Worm (Caenorhabditis elegans): Measurements from ENCODE around the gene slc-17.2.

Gene slc-17.2

DNA sequence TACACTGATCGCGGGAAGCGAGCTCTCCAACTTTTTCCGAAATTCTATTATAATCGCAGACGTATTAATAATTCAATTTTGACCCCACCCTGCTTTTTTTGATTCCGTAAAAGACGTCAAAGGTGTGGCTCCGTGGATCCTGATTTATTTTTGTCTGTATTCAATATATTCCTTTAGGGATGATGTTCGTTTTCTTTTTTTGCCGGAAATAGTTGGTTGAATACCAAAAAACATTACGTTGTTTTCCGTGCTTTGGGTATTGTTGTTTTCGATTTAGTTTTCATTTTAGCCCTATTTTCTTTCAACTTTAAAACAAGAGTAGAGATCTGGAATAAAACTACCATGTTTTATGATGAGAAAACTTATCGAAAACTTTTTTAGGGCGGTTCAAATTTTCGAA is 13.2 kb downstream of the slc-17.2 start:
- TF ChIP-seq F39B2.1 (GFP tag; IDR thresholded peaks at IDR 0.05) (no peak), mcd-1 (GFP tag; IDR thresholded peaks at IDR 0.05) (no peak), dpff-1 (tag; optimal IDR thresholded peaks at IDR 0.05) (no peak), ztf-22 (GFP tag; optimal IDR thresholded peaks at IDR 0.05) (no peak), ekl-4 (GFP tag; IDR thresholded peaks at IDR 0.05) (no peak), repo-1 (tag; optimal IDR thresholded peaks at IDR 0.05) (no peak), him-1 (tag; optimal IDR thresholded peaks at IDR 0.05) (no peak), akir-1 (GFP tag; optimal IDR thresholded peaks at IDR 0.05) (no peak), Y79H2A.3 (GFP tag; conservative IDR thresholded peaks at IDR 0.05) (no peak), F23B12.7 (tag; optimal IDR thresholded peaks at IDR 0.05; ENCODE audit: insufficient read depth) (no peak), attf-3 (GFP tag; conservative IDR thresholded peaks at IDR 0.05) (no peak), lag-1 (GFP tag; IDR thresholded peaks at IDR 0.05) (no peak), F55B11.4 (tag; optimal IDR thresholded peaks at IDR 0.05; ENCODE audit: borderline replicate concordance, insufficient read depth) (no peak), hsf-1 (GFP tag; IDR thresholded peaks at IDR 0.05) (no peak), madf-10 (tag; optimal IDR thresholded peaks at IDR 0.05) (no peak), nfya-2 (GFP tag; IDR thresholded peaks at IDR 0.05) (no peak), ceh-40 (GFP tag; IDR thresholded peaks at IDR 0.05) (no peak), zim-3 (tag; optimal IDR thresholded peaks at IDR 0.05) (no peak), T26A5.8 (tag; optimal IDR thresholded peaks at IDR 0.05) (no peak)

DNA sequence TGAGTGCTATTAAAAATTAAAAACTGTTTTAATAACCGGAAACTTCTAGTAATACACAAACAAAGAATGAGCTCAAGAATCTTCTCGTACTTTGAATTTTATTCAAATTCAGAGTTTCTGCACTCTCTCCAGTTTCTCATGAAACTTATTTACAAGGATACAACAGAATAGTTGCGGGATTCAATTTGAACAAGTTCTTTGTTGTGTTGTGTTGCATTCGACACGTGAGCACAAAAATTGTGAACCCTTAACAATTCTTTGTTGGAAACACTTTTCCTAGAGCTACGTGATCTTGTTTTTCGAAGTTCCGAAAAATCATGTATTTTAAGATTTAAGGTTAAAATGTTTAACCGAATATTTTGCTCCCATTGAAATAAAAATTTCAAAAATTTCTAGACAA is 16.1 kb downstream of the slc-17.2 start:
- TF ChIP-seq hmg-1.2 (GFP tag; IDR thresholded peaks at IDR 0.05) (no peak), athp-1 (tag; optimal IDR thresholded peaks at IDR 0.05) (no peak), ztf-18 (tag; optimal IDR thresholded peaks at IDR 0.05) (no peak), lsy-27 (tag; optimal IDR thresholded peaks at IDR 0.05; ENCODE audit: borderline replicate concordance, insufficient read depth) (no peak), pha-4 (tag; optimal IDR thresholded peaks at IDR 0.05) (no peak), lin-26 (GFP tag; IDR thresholded peaks at IDR 0.05) (no peak), nhr-179 (tag; optimal IDR thresholded peaks at IDR 0.05) (no peak), efl-1 (GFP tag; optimal IDR thresholded peaks at IDR 0.05) (no peak), sptf-2 (GFP tag; optimal IDR thresholded peaks at IDR 0.05) (no peak), nhr-90 (tag; optimal IDR thresholded peaks at IDR 0.05) (no peak), snpc-4 (GFP tag; optimal IDR thresholded peaks at IDR 0.05) (no peak), snpc-4 (tag; optimal IDR thresholded peaks at IDR 0.05) (no peak), hsf-1 (GFP tag; IDR thresholded peaks at IDR 0.05) (no peak), xnd-1 (tag; optimal IDR thresholded peaks at IDR 0.05) (no peak), somi-1 (GFP tag; optimal IDR thresholded peaks at IDR 0.05) (no peak), D2030.7 (GFP tag; IDR thresholded peaks at IDR 0.05) (no peak)

DNA sequence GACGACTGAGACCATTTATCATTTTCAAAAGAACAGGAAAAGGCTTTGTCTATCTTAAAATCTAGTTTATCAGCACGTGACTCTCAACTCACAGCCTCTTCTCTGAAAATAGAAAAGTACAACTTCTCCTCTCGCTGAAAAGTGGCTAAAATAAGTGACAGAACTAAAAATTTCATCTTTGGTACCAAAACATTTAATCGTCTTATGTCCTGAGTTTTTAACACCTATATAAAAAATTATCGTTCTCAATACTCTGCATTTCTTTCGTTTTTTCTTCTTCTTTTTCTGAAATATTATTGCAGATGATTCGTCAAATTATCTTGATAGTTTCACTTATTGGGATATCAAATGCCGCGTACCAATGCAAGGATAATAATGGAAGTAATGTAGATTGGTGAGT is 22.9 kb downstream of the slc-17.2 start, which contains the start of gene crn-6:
Gene crn-6 (plus strand): TSS at position 301 of the 400 bp plus-strand sequence.
- TF ChIP-seq snpc-1.3 (tag; optimal IDR thresholded peaks at IDR 0.05; ENCODE audit: insufficient read depth) (no peak), Y95B8A.8 (GFP tag; IDR thresholded peaks at IDR 0.05) (no peak), nhr-27 (tag; optimal IDR thresholded peaks at IDR 0.05) (no peak), ztf-25 (GFP tag; IDR thresholded peaks at IDR 0.05) (no peak), egrh-3 (GFP tag; IDR thresholded peaks at IDR 0.05) (no peak), madf-6 (GFP tag; IDR thresholded peaks at IDR 0.05) (no peak), Y56A3A.18 (GFP tag; IDR thresholded peaks at IDR 0.05) (no peak), snpc-4 (GFP tag; optimal IDR thresholded peaks at IDR 0.05) (no peak), snpc-4 (tag; optimal IDR thresholded peaks at IDR 0.05) (no peak), F39B2.1 (GFP tag; IDR thresholded peaks at IDR 0.05) (no peak), ztf-28 (GFP tag; IDR thresholded peaks at IDR 0.05) (no peak), mxl-1 (tag; optimal IDR thresholded peaks at IDR 0.05) (no peak), attf-5 (GFP tag; optimal IDR thresholded peaks at IDR 0.05) (no peak), repo-1 (tag; optimal IDR thresholded peaks at IDR 0.05) (no peak)

Data from whole organism, young adult.